Fruit fly (Drosophila melanogaster) whole organism, pupa: Measurements from ENCODE around the gene Dus4.

Source experiments
- CG10348 ChIP-seq: fragments of 200-800 bp; sonication (Bioruptor generic); IDR thresholded peaks from 2 replicates; pipeline ENCODE4 v1.3.6; 2022; ENCODE audit warnings: missing biosample characterization, missing genetic modification characterization
- CG14655 ChIP-seq: fragments of 200-800 bp; sonication (Bioruptor generic); optimal IDR thresholded peaks from 3 replicates; lab custom pipeline; 2017; ENCODE audit warnings: mild to moderate bottlenecking, missing biosample characterization, missing genetic modification reagents, missing genetic modification characterization
- CG17806 ChIP-seq: fragments of 200-800 bp; sonication (Bioruptor generic); optimal IDR thresholded peaks from 2 replicates; lab custom pipeline; 2018; ENCODE audit warnings: missing biosample characterization, mild to moderate bottlenecking, missing genetic modification characterization, moderate library complexity
- CG32121 ChIP-seq: fragments of 200-800 bp; sonication (Bioruptor generic); IDR thresholded peaks from 2 replicates; pipeline ENCODE4 v1.3.6; 2022; ENCODE audit warnings: missing biosample characterization, missing genetic modification characterization
- CG34367 ChIP-seq: fragments of 200-800 bp; sonication (Bioruptor generic); optimal IDR thresholded peaks from 2 replicates; lab custom pipeline; 2018; ENCODE audit warnings: missing biosample characterization, mild to moderate bottlenecking, missing genetic modification characterization
- CG4496 ChIP-seq: fragments of 200-800 bp; sonication (Bioruptor generic); IDR thresholded peaks from 3 replicates; pipeline ENCODE4 v1.3.6; 2022; ENCODE audit warnings: missing biosample characterization, missing genetic modification characterization
- CG8159 ChIP-seq: fragments of 200-800 bp; sonication (Bioruptor generic); optimal IDR thresholded peaks from 3 replicates; lab custom pipeline; 2018; ENCODE audit warnings: missing biosample characterization, mild to moderate bottlenecking, missing genetic modification characterization, moderate library complexity
- CG9948 ChIP-seq: fragments of 200-800 bp; sonication (Bioruptor generic); optimal IDR thresholded peaks from 2 replicates; lab custom pipeline; 2018; ENCODE audit warnings: missing biosample characterization, mild to moderate bottlenecking, missing genetic modification characterization, moderate library complexity
- D1 ChIP-seq: fragments of 200-800 bp; sonication (Bioruptor generic); optimal IDR thresholded peaks from 2 replicates; lab custom pipeline; 2018; ENCODE audit warnings: missing biosample characterization, mild to moderate bottlenecking, missing genetic modification characterization, moderate library complexity
- EcR ChIP-seq: fragments of 200-800 bp; sonication (Bioruptor generic); optimal IDR thresholded peaks from 3 replicates; lab custom pipeline; 2019; ENCODE audit warnings: missing biosample characterization, missing genetic modification characterization, mild to moderate bottlenecking, moderate library complexity, missing genetic modification reagents
- Ets98B ChIP-seq: fragments of 200-800 bp; sonication (Bioruptor generic); IDR thresholded peaks from 2 replicates; pipeline ENCODE4 v1.3.6; 2022; ENCODE audit warnings: missing biosample characterization, missing genetic modification characterization
- Pif1B ChIP-seq: fragments of 200-800 bp; sonication (Bioruptor generic); optimal IDR thresholded peaks from 3 replicates; lab custom pipeline; 2016; ENCODE audit warnings: missing biosample characterization, missing genetic modification characterization
- fd96Ca ChIP-seq: fragments of 200-800 bp; sonication (Bioruptor generic); IDR thresholded peaks from 3 replicates; pipeline ENCODE4 v1.3.6; 2022; ENCODE audit warnings: missing biosample characterization, missing genetic modification characterization
- gl ChIP-seq: fragments of 200-800 bp; sonication (Bioruptor generic); optimal IDR thresholded peaks from 2 replicates; lab custom pipeline; 2018; ENCODE audit warnings: missing biosample characterization, mild to moderate bottlenecking, missing genetic modification characterization

dm6 chr2L:19098668-19099067 lies 35.6 kb downstream of the Dus4 start:
- TF ChIP-seq Ets98B (GFP tag; lab: Robert Waterston, UW): no peak
- no peak for TF ChIP-seq EcR (GFP tag; lab: Kevin White, UChicago)
- TF ChIP-seq Pif1B: no peak
- TF ChIP-seq CG34367 (tag; lab: Kevin White, UChicago): no peak
- no peak for TF ChIP-seq D1
- TF ChIP-seq CG32121 (GFP tag; lab: Robert Waterston, UW): no peak
- no peak for TF ChIP-seq fd96Ca (GFP tag; lab: Robert Waterston, UW)
- TF ChIP-seq CG17806: no peak
- no peak for TF ChIP-seq CG14655 (GFP tag; lab: Kevin White, UChicago)
- no peak for TF ChIP-seq CG10348 (GFP tag; lab: Robert Waterston, UW)
- no peak for TF ChIP-seq CG8159 (tag; lab: Kevin White, UChicago)
- TF ChIP-seq gl (tag; lab: Kevin White, UChicago): no peak
- TF ChIP-seq CG4496 (GFP tag; lab: Robert Waterston, UW): no peak
- TF ChIP-seq CG9948 (tag; lab: Kevin White, UChicago): no peak
